Fruit fly (Drosophila melanogaster) whole organism, wandering third instar larva: ENCODE measurements around the gene ppk19.

Experiments used
- Abd-B ChIP-seq: fragments of >200 bp; optimal IDR thresholded peaks from 2 replicates; lab custom pipeline; 2017; ENCODE audit warnings: missing biosample characterization, missing genetic modification characterization
- CrebA ChIP-seq: fragments of 200-800 bp; sonication (Bioruptor generic); optimal IDR thresholded peaks from 2 replicates; lab custom pipeline; 2016; ENCODE audit warnings: missing biosample characterization, mild to moderate bottlenecking, missing genetic modification characterization, borderline replicate concordance
- GATAd ChIP-seq: sonication (Bioruptor generic); optimal IDR thresholded peaks from 2 replicates; lab custom pipeline; 2016; ENCODE audit warnings: missing biosample characterization, missing genetic modification characterization
- Hr78 ChIP-seq: fragments of >200 bp; optimal IDR thresholded peaks from 2 replicates; lab custom pipeline; 2017; ENCODE audit warnings: missing biosample characterization, missing genetic modification characterization
- Jra ChIP-seq: sonication (Bioruptor generic); optimal IDR thresholded peaks from 2 replicates; lab custom pipeline; 2016; ENCODE audit warnings: missing biosample characterization, missing genetic modification characterization
- Myc ChIP-seq: fragments of >200 bp; optimal IDR thresholded peaks from 2 replicates; lab custom pipeline; 2017
- N ChIP-seq: fragments of >200 bp; optimal IDR thresholded peaks from 2 replicates; lab custom pipeline; 2018; ENCODE audit warnings: missing biosample characterization, missing external identifiers, missing genetic modification characterization
- OdsH ChIP-seq: fragments of 200-800 bp; sonication (Bioruptor generic); optimal IDR thresholded peaks from 2 replicates; lab custom pipeline; 2016; ENCODE audit warnings: missing biosample characterization, mild to moderate bottlenecking, missing genetic modification characterization
- Rel ChIP-seq, 2 experiments: fragments of 200-800 bp; sonication (Bioruptor generic) in 1 of 2; optimal IDR thresholded peaks; 2 replicates in 1 of 2; 3 replicates in 1 of 2; lab custom pipeline; 2016 to 2019; ENCODE audit warnings: mild to moderate bottlenecking in 2 of 2, missing biosample characterization in 2 of 2, missing genetic modification characterization in 2 of 2, moderate library complexity in 1 of 2
- Vsx2 ChIP-seq: fragments of 200-300, 225-300 bp; sonication (Bioruptor generic); optimal IDR thresholded peaks from 2 replicates; lab custom pipeline; 2018; ENCODE audit warnings: missing biosample characterization, missing genetic modification characterization; ENCODE audit not compliant: partially characterized antibody
- br ChIP-seq: fragments of 200-800 bp; sonication (Bioruptor generic); optimal IDR thresholded peaks from 2 replicates; lab custom pipeline; 2016; ENCODE audit warnings: missing biosample characterization, missing genetic modification characterization
- brk ChIP-seq: fragments of 200-800 bp; sonication (Bioruptor generic); optimal IDR thresholded peaks from 2 replicates; lab custom pipeline; 2016; ENCODE audit warnings: missing biosample characterization, mild to moderate bottlenecking, missing genetic modification characterization
- dl ChIP-seq, 2 experiments: fragments of 175-275, 200-275 bp in 1 of 2; fragments of 200-275 bp in 1 of 2; sonication (Bioruptor generic); optimal IDR thresholded peaks; lab custom pipeline; 2018; ENCODE audit warnings: mild to moderate bottlenecking in 2 of 2, missing biosample characterization in 2 of 2, missing genetic modification characterization in 2 of 2, moderate library complexity in 2 of 2; ENCODE audit not compliant: partially characterized antibody in 2 of 2, insufficient read depth in 1 of 2
- ey ChIP-seq: fragments of 200-800 bp; sonication (Bioruptor generic); optimal IDR thresholded peaks from 2 replicates; lab custom pipeline; 2016; ENCODE audit warnings: missing biosample characterization, missing genetic modification characterization
- foxo ChIP-seq, 2 experiments: fragments of 200-800 bp; sonication (Bioruptor generic); optimal IDR thresholded peaks; 2 replicates in 1 of 2; 3 replicates in 1 of 2; lab custom pipeline; 2016 to 2017; ENCODE audit warnings: missing biosample characterization in 2 of 2, missing genetic modification characterization in 2 of 2
- fru ChIP-seq: fragments of 200-800 bp; sonication (Bioruptor generic); optimal IDR thresholded peaks from 3 replicates; lab custom pipeline; 2016; ENCODE audit warnings: missing biosample characterization, mild to moderate bottlenecking, missing genetic modification characterization
- h ChIP-seq: fragments of 200-800 bp; sonication (Bioruptor generic); optimal IDR thresholded peaks from 3 replicates; lab custom pipeline; 2016; ENCODE audit warnings: missing biosample characterization, mild to moderate bottlenecking, missing genetic modification characterization
- jim ChIP-seq: fragments of 175-275, 200-325 bp; sonication (Bioruptor generic); optimal IDR thresholded peaks from 2 replicates; lab custom pipeline; 2016; ENCODE audit warnings: missing biosample characterization, mild to moderate bottlenecking, missing genetic modification characterization
- psq ChIP-seq: fragments of 200-800 bp; sonication (Bioruptor generic); optimal IDR thresholded peaks from 3 replicates; lab custom pipeline; 2017; ENCODE audit warnings: missing biosample characterization, mild to moderate bottlenecking, missing genetic modification characterization, moderate library complexity
- rgr ChIP-seq: fragments of 200-800 bp; sonication (Bioruptor generic); optimal IDR thresholded peaks from 3 replicates; lab custom pipeline; 2016; ENCODE audit warnings: missing biosample characterization, mild to moderate bottlenecking, missing genetic modification characterization
- sage ChIP-seq: fragments of 200-800 bp; sonication (Bioruptor generic); optimal IDR thresholded peaks from 2 replicates; lab custom pipeline; 2016; ENCODE audit warnings: missing biosample characterization, mild to moderate bottlenecking, missing genetic modification characterization
- tai ChIP-seq: sonication (Bioruptor generic); optimal IDR thresholded peaks from 2 replicates; lab custom pipeline; 2016; ENCODE audit warnings: missing biosample characterization, missing genetic modification characterization

ppk19 gene

dm6 chr3R:29672156-29672555, at the start of gene ppk19:
TSS of gene ppk19 (plus strand) at chr3R:29672456.
- TF ChIP-seq psq (GFP tag; lab: Kevin White, UChicago) = no peak
- TF ChIP-seq Abd-B (GFP tag; lab: Kevin White, UChicago) = no peak
- no peak for TF ChIP-seq ey (GFP tag; lab: Kevin White, UChicago)
- no peak for TF ChIP-seq GATAd (GFP tag; lab: Kevin White, UChicago)
- no peak for TF ChIP-seq CrebA (GFP tag; lab: Kevin White, UChicago)
- no peak for TF ChIP-seq N (GFP tag; lab: Kevin White, UChicago)
- TF ChIP-seq brk (GFP tag; lab: Kevin White, UChicago) = no peak
- TF ChIP-seq br = no peak
- no peak for TF ChIP-seq jim (GFP tag; lab: Kevin White, UChicago)
- no peak for TF ChIP-seq tai (GFP tag; lab: Kevin White, UChicago)
- TF ChIP-seq Jra = no peak
- TF ChIP-seq sage (GFP tag; lab: Kevin White, UChicago) = no peak

dm6 chr3R:29625883-29626282, 46.4 kb upstream of the ppk19 start:
- TF ChIP-seq fru (GFP tag; lab: Kevin White, UChicago) (peak; percentile 23), OdsH (GFP tag; lab: Kevin White, UChicago) (peak; percentile 7), sage (GFP tag; lab: Kevin White, UChicago) (no peak), foxo (GFP tag; optimal IDR thresholded peaks at IDR 0.05; lab: Kevin White, UChicago) (peak in 1 of 2 experiments; percentile 44), brk (GFP tag; lab: Kevin White, UChicago) (no peak), CrebA (GFP tag; lab: Kevin White, UChicago) (no peak), ey (GFP tag; lab: Kevin White, UChicago) (peak; percentile 24), h (GFP tag; lab: Kevin White, UChicago) (peak; percentile 16), rgr (GFP tag; lab: Kevin White, UChicago) (peak; percentile 6)
- TF ChIP-seq, all 38 proteins: peak for 6

dm6 chr3R:29651488-29651887, 20.8 kb upstream of the ppk19 start:
- TF ChIP-seq h (GFP tag; lab: Kevin White, UChicago) (peak; percentile 1), Myc (lab: Kevin White, UChicago) (no peak), foxo (GFP tag; optimal IDR thresholded peaks at IDR 0.05; lab: Kevin White, UChicago) (peak in 1 of 2 experiments; percentile 8)

dm6 chr3R:29659950-29660349, 12.3 kb upstream of the ppk19 start, which contains the start of gene Dop1R2:
TSS of gene Dop1R2 (minus strand) at chr3R:29659984.
- no peak for TF ChIP-seq fru (GFP tag; lab: Kevin White, UChicago)

- TF ChIP-seq fru (GFP tag; lab: Kevin White, UChicago) = no peak
- TF ChIP-seq Hr78 (GFP tag; lab: Kevin White, UChicago) = no peak
These were observed 8.0 kb upstream of the ppk19 start, which contains the start of gene ppk21 for dm6 chr3R:29664183-29664829. TSS of gene ppk21 (plus strand) at chr3R:29664779.

dm6 chr3R:29668777-29669176, 3.5 kb upstream of the ppk19 start, which contains the start of the genes ppk20 and ppk30:
TSS of gene ppk20 (minus strand) at chr3R:29668877.
TSS of gene ppk30 (plus strand) at chr3R:29669149.
- TF ChIP-seq OdsH (GFP tag; lab: Kevin White, UChicago) (no peak), GATAd (GFP tag; lab: Kevin White, UChicago) (no peak), br (no peak)
- TF ChIP-seq, all 38 proteins: peak for 0

dm6 chr3R:29671060-29671707, 1.1 kb upstream of the ppk19 start, which contains the start of gene Obp99a:
TSS of gene Obp99a (plus strand) at chr3R:29671657.
- TF ChIP-seq foxo (GFP tag; optimal IDR thresholded peaks at IDR 0.05; lab: Kevin White, UChicago) (peak in 1 of 2 experiments; percentile 32), Vsx2 (GFP tag; lab: Kevin White, UChicago) (no peak), dl (GFP tag; optimal IDR thresholded peaks at IDR 0.05; lab: Kevin White, UChicago; ENCODE audit: insufficient read depth in 1 of 2, partially characterized antibody in 2 of 2) (no peak), h (GFP tag; lab: Kevin White, UChicago) (peak; percentile 22), Rel (GFP tag; optimal IDR thresholded peaks at IDR 0.05; lab: Kevin White, UChicago) (no peak), Rel (tag; optimal IDR thresholded peaks at IDR 0.05; lab: Kevin White, UChicago) (peak; percentile 76)
